Worm (Caenorhabditis elegans) whole organism, L1 larva: ENCODE measurements around the gene nhr-238.
A peak's percentile ranks its signal among the peaks of the same experiment; 100 is the strongest.

Experiments used
- C04F5.9 ChIP-seq: sonication (generic microtip); optimal IDR thresholded peaks from 2 replicates; lab custom pipeline; 2016; ENCODE audit warnings: missing genetic modification characterization, missing compliant biosample characterization
- C34B4.2 ChIP-seq: sonication (generic microtip); optimal IDR thresholded peaks from 2 replicates; lab custom pipeline; 2017; ENCODE audit warnings: mild to moderate bottlenecking, missing genetic modification characterization, missing compliant biosample characterization
- aha-1 ChIP-seq: fragments of 150-350 bp; optimal IDR thresholded peaks from 2 replicates; lab custom pipeline; 2014; ENCODE audit warnings: missing biosample characterization, missing genetic modification characterization
- alr-1 ChIP-seq: fragments of 200-800 bp; sonication (Bioruptor generic); optimal IDR thresholded peaks from 2 replicates; lab custom pipeline; 2018; ENCODE audit warnings: borderline replicate concordance, mild to moderate bottlenecking, missing genetic modification characterization, missing compliant biosample characterization
- blmp-1 ChIP-seq: fragments of 150-350 bp; optimal IDR thresholded peaks from 2 replicates; lab custom pipeline; 2014; ENCODE audit warnings: missing biosample characterization, missing genetic modification characterization
- ceh-8 ChIP-seq: fragments of 200-800 bp; sonication (Bioruptor generic); optimal IDR thresholded peaks from 2 replicates; lab custom pipeline; 2018; ENCODE audit warnings: mild to moderate bottlenecking, missing genetic modification characterization, moderate library complexity, missing compliant biosample characterization
- ceh-88 ChIP-seq: fragments of 200-800 bp; sonication (Bioruptor generic); IDR thresholded peaks from 2 replicates; pipeline ENCODE4 v1.3.6; 2022; ENCODE audit warnings: missing genetic modification characterization, missing compliant biosample characterization
- dpl-1 ChIP-seq, 3 experiments: fragments of 150-350 bp in 2 of 3; sonication (generic microtip) in 1 of 3; optimal IDR thresholded peaks; 2 replicates each; lab custom pipeline; 2014 to 2017; ENCODE audit warnings: missing biosample characterization in 3 of 3, missing genetic modification characterization in 3 of 3, missing genetic modification reagents in 3 of 3
- dsc-1 ChIP-seq: sonication (generic microtip); optimal IDR thresholded peaks from 2 replicates; lab custom pipeline; 2016; ENCODE audit warnings: mild to moderate bottlenecking, missing genetic modification characterization, missing compliant biosample characterization
- efl-1 ChIP-seq, 4 experiments: fragments of 150-350 bp; optimal IDR thresholded peaks in 3 of 4; peaks in 1 of 4; 1 replicate in 1 of 4; 2 replicates in 3 of 4; lab custom pipeline; 2014; ENCODE audit warnings: missing biosample characterization in 2 of 4, missing genetic modification characterization in 2 of 4, missing genetic modification reagents in 2 of 4
- efl-3 ChIP-seq: fragments of 200-800 bp; sonication (Bioruptor generic); optimal IDR thresholded peaks from 2 replicates; lab custom pipeline; 2018; ENCODE audit warnings: mild to moderate bottlenecking, missing genetic modification characterization, missing compliant biosample characterization
- egl-27 ChIP-seq, 2 experiments: fragments of 150-350 bp in 1 of 2; sonication (generic microtip); optimal IDR thresholded peaks; 3 replicates each; lab custom pipeline; 2017 to 2018; ENCODE audit warnings: missing biosample characterization in 2 of 2, missing genetic modification characterization in 2 of 2, missing genetic modification reagents in 2 of 2
- fkh-10 ChIP-seq: sonication (generic microtip); optimal IDR thresholded peaks from 2 replicates; lab custom pipeline; 2017; ENCODE audit warnings: missing biosample characterization, missing genetic modification reagents, missing genetic modification characterization
- fkh-8 ChIP-seq: sonication (generic microtip); optimal IDR thresholded peaks from 2 replicates; lab custom pipeline; 2016; ENCODE audit warnings: mild to moderate bottlenecking, missing genetic modification characterization, missing compliant biosample characterization
- grh-1 ChIP-seq: fragments of 200-800 bp; sonication (Bioruptor generic); IDR thresholded peaks from 2 replicates; pipeline ENCODE4 v1.3.6; 2022; ENCODE audit warnings: missing genetic modification reagents, missing genetic modification characterization, missing compliant biosample characterization
- hlh-17 ChIP-seq: fragments of 200-800 bp; sonication (Bioruptor generic); optimal IDR thresholded peaks from 2 replicates; lab custom pipeline; 2018; ENCODE audit warnings: missing genetic modification characterization, mild to moderate bottlenecking, missing compliant biosample characterization, moderate library complexity, borderline replicate concordance
- irx-1 ChIP-seq: sonication (generic microtip); optimal IDR thresholded peaks from 2 replicates; lab custom pipeline; 2016; ENCODE audit warnings: missing genetic modification characterization, missing compliant biosample characterization
- jun-1 ChIP-seq: fragments of 150-350 bp; optimal IDR thresholded peaks from 2 replicates; lab custom pipeline; 2014; ENCODE audit warnings: missing biosample characterization, missing genetic modification reagents, missing genetic modification characterization
- lin-14 ChIP-seq: fragments of 200-800 bp; sonication (Bioruptor generic); optimal IDR thresholded peaks from 2 replicates; lab custom pipeline; 2018; ENCODE audit warnings: mild to moderate bottlenecking, missing genetic modification characterization, moderate library complexity, missing compliant biosample characterization
- lin-15B ChIP-seq: fragments of 150-350 bp; sonication (generic microtip); optimal IDR thresholded peaks from 3 replicates; lab custom pipeline; 2014; ENCODE audit warnings: missing biosample characterization, missing genetic modification characterization
- lin-39 ChIP-seq: fragments of 150-350 bp; optimal IDR thresholded peaks from 2 replicates; lab custom pipeline; 2014; ENCODE audit warnings: missing biosample characterization, missing genetic modification reagents, missing genetic modification characterization
- lir-3 ChIP-seq: sonication (generic microtip); optimal IDR thresholded peaks from 2 replicates; lab custom pipeline; 2016; ENCODE audit warnings: mild to moderate bottlenecking, missing genetic modification characterization, moderate library complexity, missing compliant biosample characterization; ENCODE audit not compliant: poor library complexity
- lsy-2 ChIP-seq, 2 experiments: fragments of 150-350 bp; optimal IDR thresholded peaks; 2 replicates each; lab custom pipeline; 2014; ENCODE audit warnings: missing biosample characterization in 2 of 2, missing genetic modification characterization in 2 of 2
- mdl-1 ChIP-seq, 2 experiments: fragments of 150-350 bp; optimal IDR thresholded peaks; 2 replicates each; lab custom pipeline; 2014 to 2017; ENCODE audit warnings: missing biosample characterization in 2 of 2, missing genetic modification characterization in 2 of 2, inconsistent platforms in 1 of 2
- mef-2 ChIP-seq: fragments of 150-350 bp; optimal IDR thresholded peaks from 2 replicates; lab custom pipeline; 2014; ENCODE audit warnings: missing biosample characterization, missing genetic modification characterization
- mep-1 ChIP-seq: fragments of 150-350 bp; optimal IDR thresholded peaks from 2 replicates; lab custom pipeline; 2014; ENCODE audit warnings: missing biosample characterization, missing genetic modification characterization
- nhr-237 ChIP-seq: fragments of 150-350 bp; optimal IDR thresholded peaks from 2 replicates; lab custom pipeline; 2014; ENCODE audit warnings: missing biosample characterization, missing genetic modification characterization
- nhr-28 ChIP-seq: fragments of 150-350 bp; optimal IDR thresholded peaks from 2 replicates; lab custom pipeline; 2014; ENCODE audit warnings: missing biosample characterization, missing genetic modification characterization
- nhr-71 ChIP-seq: sonication (generic microtip); optimal IDR thresholded peaks from 2 replicates; lab custom pipeline; 2016; ENCODE audit warnings: mild to moderate bottlenecking, missing genetic modification characterization, moderate library complexity, missing compliant biosample characterization
- nhr-76 ChIP-seq: sonication (generic microtip); optimal IDR thresholded peaks from 2 replicates; lab custom pipeline; 2017; ENCODE audit warnings: missing biosample characterization, missing genetic modification characterization
- nhr-77 ChIP-seq: fragments of 150-350 bp; optimal IDR thresholded peaks from 2 replicates; lab custom pipeline; 2014; ENCODE audit warnings: missing biosample characterization, missing genetic modification characterization
- nhr-84 ChIP-seq: sonication (generic microtip); optimal IDR thresholded peaks from 2 replicates; lab custom pipeline; 2017; ENCODE audit warnings: missing biosample characterization, missing genetic modification characterization
- nhr-90 ChIP-seq: sonication (generic microtip); optimal IDR thresholded peaks from 2 replicates; lab custom pipeline; 2016; ENCODE audit warnings: mild to moderate bottlenecking, missing genetic modification characterization, missing compliant biosample characterization; ENCODE audit not compliant: poor library complexity
- pqm-1 ChIP-seq: sonication (generic microtip); optimal IDR thresholded peaks from 3 replicates; lab custom pipeline; 2017; ENCODE audit warnings: missing biosample characterization, missing genetic modification characterization
- rnt-1 ChIP-seq: sonication (generic microtip); optimal IDR thresholded peaks from 2 replicates; lab custom pipeline; 2016; ENCODE audit warnings: mild to moderate bottlenecking, missing genetic modification characterization, moderate library complexity, missing compliant biosample characterization
- skn-1 ChIP-seq: fragments of 150-350 bp; optimal IDR thresholded peaks from 2 replicates; lab custom pipeline; 2014; ENCODE audit warnings: missing biosample characterization, missing genetic modification characterization
- snu-23 ChIP-seq: sonication (generic microtip); optimal IDR thresholded peaks from 2 replicates; lab custom pipeline; 2016; ENCODE audit warnings: missing genetic modification characterization, missing compliant biosample characterization
- sptf-1 ChIP-seq: fragments of 150-350 bp; optimal IDR thresholded peaks from 2 replicates; lab custom pipeline; 2014; ENCODE audit warnings: missing biosample characterization, missing genetic modification characterization
- sup-37 ChIP-seq: fragments of 200-800 bp; sonication (Bioruptor generic); optimal IDR thresholded peaks from 2 replicates; lab custom pipeline; 2018; ENCODE audit warnings: mild to moderate bottlenecking, missing genetic modification characterization, missing compliant biosample characterization
- tlp-1 ChIP-seq: fragments of 150-350 bp; optimal IDR thresholded peaks from 2 replicates; lab custom pipeline; 2014; ENCODE audit warnings: missing biosample characterization, missing genetic modification characterization
- unc-130 ChIP-seq: fragments of 150-350 bp; optimal IDR thresholded peaks from 2 replicates; lab custom pipeline; 2017; ENCODE audit warnings: missing biosample characterization, missing genetic modification characterization, inconsistent platforms
- unc-86 ChIP-seq: sonication (generic microtip); optimal IDR thresholded peaks from 2 replicates; lab custom pipeline; 2016; ENCODE audit warnings: missing genetic modification characterization, missing compliant biosample characterization
- vab-15 ChIP-seq: sonication (generic microtip); optimal IDR thresholded peaks from 2 replicates; lab custom pipeline; 2017; ENCODE audit warnings: missing genotype, mild to moderate bottlenecking, missing genetic modification characterization, missing compliant biosample characterization
- zip-4 ChIP-seq: fragments of 200-800 bp; sonication (Bioruptor generic); optimal IDR thresholded peaks from 2 replicates; lab custom pipeline; 2018; ENCODE audit warnings: mild to moderate bottlenecking, missing genetic modification characterization, moderate library complexity, missing compliant biosample characterization

Gene nhr-238

ce11 chrV:1635859-1636258 lies 6.6 kb upstream of the nhr-238 start, which contains the start of gene str-222:
str-222 (plus strand) TSS chrV:1636159.
- TF ChIP-seq blmp-1 (tag; lab: Kevin White, UChicago): no peak
- no peak for TF ChIP-seq dpl-1 (GFP tag; optimal IDR thresholded peaks at IDR 0.05; lab: Kevin White, UChicago)
- no peak for TF ChIP-seq sup-37 (GFP tag; lab: Kevin White, UChicago)
- TF ChIP-seq aha-1 (tag; lab: Kevin White, UChicago): no peak
- no peak for TF ChIP-seq lin-15B (tag; lab: Kevin White, UChicago)
- TF ChIP-seq unc-130 (tag; lab: Kevin White, UChicago): no peak
- TF ChIP-seq nhr-76 (tag; lab: Kevin White, UChicago): no peak
- no peak for TF ChIP-seq pqm-1 (tag; lab: Kevin White, UChicago)
- TF ChIP-seq ceh-88 (GFP tag; lab: Robert Waterston, UW): no peak
- no peak for TF ChIP-seq snu-23 (GFP tag; lab: Kevin White, UChicago)
- no peak for TF ChIP-seq efl-3
- no peak for TF ChIP-seq lin-39
- no peak for TF ChIP-seq ceh-8
- no peak for TF ChIP-seq sptf-1

- TF ChIP-seq efl-1 (optimal IDR thresholded peaks at IDR 0.05; lab: Kevin White, UChicago): no peak
- TF ChIP-seq efl-1 (GFP tag; optimal IDR thresholded peaks at IDR 0.05 in 1 of 2; lab: Kevin White, UChicago): peak in 1 of 2 experiments; percentile 67
- TF ChIP-seq nhr-77 (tag; lab: Kevin White, UChicago): no peak
- TF ChIP-seq, all 84 proteins: peak for 1
Observed at ce11 chrV:1631717-1632116, 2.5 kb upstream of the nhr-238 start, which contains the start of gene irld-17. irld-17 (plus strand) TSS chrV:1632017.

ce11 chrV:1631148-1631547 lies 1.9 kb upstream of the nhr-238 start, which contains the start of gene Y46H3D.8:
Y46H3D.8 (minus strand) TSS chrV:1631248.
- TF ChIP-seq rnt-1 (tag; lab: Kevin White, UChicago) (no peak), lsy-2 (tag; optimal IDR thresholded peaks at IDR 0.05; lab: Kevin White, UChicago) (no peak), pqm-1 (tag; lab: Kevin White, UChicago) (no peak), nhr-71 (no peak), tlp-1 (tag; lab: Kevin White, UChicago) (no peak), zip-4 (GFP tag; lab: Kevin White, UChicago) (no peak), nhr-237 (no peak), skn-1 (tag; lab: Kevin White, UChicago) (no peak), unc-86 (no peak), mep-1 (tag; lab: Kevin White, UChicago) (no peak), nhr-28 (tag; lab: Kevin White, UChicago) (no peak), grh-1 (GFP tag; lab: Robert Waterston, UW) (no peak), fkh-10 (GFP tag; lab: Kevin White, UChicago) (no peak), jun-1 (tag; lab: Kevin White, UChicago) (no peak), nhr-77 (tag; lab: Kevin White, UChicago) (no peak), mdl-1 (tag; optimal IDR thresholded peaks at IDR 0.05; lab: Kevin White, UChicago) (no peak)

ce11 chrV:1627269-1627668 lies 2.0 kb downstream of the nhr-238 start:
- TF ChIP-seq nhr-71 (peak; percentile 67), nhr-84 (tag; lab: Kevin White, UChicago) (no peak), lir-3 (tag; lab: Kevin White, UChicago) (no peak), hlh-17 (GFP tag; lab: Kevin White, UChicago) (no peak), fkh-8 (tag; lab: Kevin White, UChicago) (peak; percentile 30), aha-1 (tag; lab: Kevin White, UChicago) (no peak), mef-2 (tag; lab: Kevin White, UChicago) (no peak), pqm-1 (tag; lab: Kevin White, UChicago) (no peak), lin-14 (peak; percentile 95), nhr-90 (peak; percentile 47), nhr-28 (tag; lab: Kevin White, UChicago) (peak; percentile 83), nhr-77 (tag; lab: Kevin White, UChicago) (peak; percentile 96), efl-3 (no peak), C34B4.2 (tag; lab: Kevin White, UChicago) (no peak), efl-1 (optimal IDR thresholded peaks at IDR 0.05; lab: Kevin White, UChicago) (peak; percentile 5 to 6), efl-1 (GFP tag; optimal IDR thresholded peaks at IDR 0.05 in 1 of 2; lab: Kevin White, UChicago) (no peak), egl-27 (tag; optimal IDR thresholded peaks at IDR 0.05; lab: Kevin White, UChicago) (no peak), alr-1 (tag; lab: Kevin White, UChicago) (no peak), nhr-237 (no peak), ceh-8 (no peak), vab-15 (tag; lab: Kevin White, UChicago) (no peak), snu-23 (GFP tag; lab: Kevin White, UChicago) (peak; percentile 54), irx-1 (tag; lab: Kevin White, UChicago) (no peak), lin-39 (no peak), sptf-1 (no peak), dsc-1 (tag; lab: Kevin White, UChicago) (no peak), C04F5.9 (tag; lab: Kevin White, UChicago) (no peak)
